Worm (Caenorhabditis elegans) whole organism, L4 larva: Measurements from ENCODE around the gene art-1.

ENCODE experiments used
- ZK546.5 ChIP-seq, 2 experiments: sonication (generic microtip); optimal IDR thresholded peaks; 2 replicates each; lab custom pipeline; 2017; ENCODE audit warnings: missing biosample characterization in 2 of 2, missing genetic modification characterization in 2 of 2
- daf-19 ChIP-seq: fragments of 200-800 bp; sonication (Bioruptor generic); conservative IDR thresholded peaks from 2 replicates; pipeline ENCODE4 v1.3.6; 2022; ENCODE audit warnings: missing genetic modification characterization, missing compliant biosample characterization
- fos-1 ChIP-seq: fragments of 150-350 bp; optimal IDR thresholded peaks from 2 replicates; lab custom pipeline; 2014; ENCODE audit warnings: missing biosample characterization, missing genetic modification characterization
- lir-3 ChIP-seq: sonication (generic microtip); optimal IDR thresholded peaks from 2 replicates; lab custom pipeline; 2016; ENCODE audit warnings: mild to moderate bottlenecking, missing genetic modification characterization, missing compliant biosample characterization
- nhr-76 ChIP-seq: fragments of 150-350 bp; optimal IDR thresholded peaks from 2 replicates; lab custom pipeline; 2014; ENCODE audit warnings: missing biosample characterization, missing genetic modification characterization
- zip-11 ChIP-seq: fragments of 200-800 bp; sonication (Bioruptor generic); IDR thresholded peaks from 2 replicates; pipeline ENCODE4 v1.3.6; 2022; ENCODE audit warnings: missing genetic modification characterization, missing compliant biosample characterization
- zip-2 ChIP-seq: fragments of 150-350 bp; optimal IDR thresholded peaks from 2 replicates; lab custom pipeline; 2014; ENCODE audit warnings: missing biosample characterization, missing genetic modification characterization

DNA sequence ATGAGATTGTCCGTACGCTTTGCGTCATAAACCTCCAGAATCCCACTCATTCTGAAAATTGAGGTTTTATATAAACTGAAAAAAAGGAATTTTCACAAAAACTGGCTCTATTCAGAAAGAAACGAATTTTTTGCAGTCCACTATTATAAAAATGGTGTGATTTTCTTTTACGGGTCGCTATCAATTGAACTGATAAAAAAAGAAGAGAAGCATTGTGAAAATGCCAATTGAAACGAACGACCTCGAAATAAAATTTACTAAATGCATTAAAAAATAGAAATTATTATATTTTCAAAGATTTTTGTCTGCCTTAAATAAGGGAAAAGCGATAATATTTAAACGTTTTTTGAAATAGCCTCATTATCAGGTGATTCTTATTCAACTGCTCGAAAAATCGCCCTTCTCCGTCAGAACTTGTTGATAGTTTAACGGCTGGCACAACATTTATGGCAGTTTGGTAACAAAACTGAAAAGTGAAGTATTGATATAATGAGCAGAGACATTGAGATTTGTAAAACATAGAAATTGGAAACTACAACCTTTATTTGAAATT lies at the start of gene art-1:
- TF ChIP-seq daf-19 (GFP tag; lab: Robert Waterston, UW) (no peak), lir-3 (tag; lab: Kevin White, UChicago) (no peak), nhr-76 (tag; lab: Kevin White, UChicago) (no peak), zip-2 (tag; lab: Kevin White, UChicago) (no peak), ZK546.5 (tag; optimal IDR thresholded peaks at IDR 0.05; lab: Kevin White, UChicago) (no peak), fos-1 (tag; lab: Kevin White, UChicago) (no peak), zip-11 (GFP tag; lab: Robert Waterston, UW) (no peak)
